Worm (Caenorhabditis elegans) whole organism, L3 larva: Measurements from ENCODE around the gene srh-201.

Experiments used
- ZK546.5 ChIP-seq: sonication (generic microtip); optimal IDR thresholded peaks from 2 replicates; lab custom pipeline; 2017; ENCODE audit warnings: missing biosample characterization, missing genetic modification characterization
- egl-27 ChIP-seq: sonication (generic microtip); optimal IDR thresholded peaks from 4 replicates; lab custom pipeline; 2017; ENCODE audit warnings: missing biosample characterization, missing genetic modification reagents, missing genetic modification characterization
- elt-2 ChIP-seq: sonication (generic microtip); optimal IDR thresholded peaks from 2 replicates; lab custom pipeline; 2016; ENCODE audit warnings: missing genetic modification reagents, mild to moderate bottlenecking, missing genetic modification characterization, missing compliant biosample characterization
- lin-39 ChIP-seq: fragments of 150-350 bp; optimal IDR thresholded peaks from 2 replicates; lab custom pipeline; 2018; ENCODE audit warnings: missing biosample characterization, missing genetic modification reagents, missing genetic modification characterization
- nhr-12 ChIP-seq: fragments of 150-350 bp; optimal IDR thresholded peaks from 2 replicates; lab custom pipeline; 2014; ENCODE audit warnings: missing biosample characterization, missing genetic modification characterization
- nhr-28 ChIP-seq: fragments of 150-350 bp; optimal IDR thresholded peaks from 2 replicates; lab custom pipeline; 2014; ENCODE audit warnings: missing biosample characterization, missing genetic modification characterization
- pha-4 ChIP-seq: fragments of 150-350 bp; optimal IDR thresholded peaks from 2 replicates; lab custom pipeline; 2014; ENCODE audit warnings: missing biosample characterization, missing genetic modification reagents, missing genetic modification characterization
- snpc-4 ChIP-seq: fragments of 150-350 bp; optimal IDR thresholded peaks from 2 replicates; lab custom pipeline; 2014; ENCODE audit warnings: missing biosample characterization, missing genetic modification characterization
- ztf-11 ChIP-seq: fragments of 150-350 bp; optimal IDR thresholded peaks from 2 replicates; lab custom pipeline; 2014; ENCODE audit warnings: missing biosample characterization, missing genetic modification characterization
- ztf-4 ChIP-seq: fragments of 150-350 bp; optimal IDR thresholded peaks from 2 replicates; lab custom pipeline; 2014; ENCODE audit warnings: missing biosample characterization, missing genetic modification characterization

DNA sequence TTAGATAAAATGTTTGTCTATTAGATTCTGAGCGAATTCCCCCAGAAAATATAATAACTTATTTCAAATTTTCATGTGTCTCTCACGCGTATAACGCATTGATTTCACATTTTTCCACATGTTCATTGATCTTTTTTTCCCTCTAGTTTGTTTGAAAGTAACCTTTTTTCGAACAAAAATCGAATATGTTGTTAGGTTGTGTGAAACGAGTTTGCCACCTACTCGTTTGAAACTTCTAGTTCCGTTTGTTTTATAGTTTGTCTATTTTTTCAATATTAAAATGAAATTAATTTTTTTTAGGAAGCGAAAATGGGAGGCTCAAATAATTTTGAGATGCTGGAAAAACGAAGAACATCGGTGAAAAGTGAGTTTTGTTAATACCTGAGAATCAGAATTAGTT is 16.6 kb upstream of the srh-201 start, which contains the start of gene C25E10.5:
- TF ChIP-seq elt-2 (tag; lab: Kevin White, UChicago) (no peak), pha-4 (tag; lab: Kevin White, UChicago) (no peak), ZK546.5 (no peak), nhr-12 (tag; lab: Kevin White, UChicago) (no peak), lin-39 (tag; lab: Kevin White, UChicago) (no peak), ztf-4 (no peak), nhr-28 (no peak), ztf-11 (tag; lab: Kevin White, UChicago) (no peak), snpc-4 (no peak), egl-27 (tag; lab: Kevin White, UChicago) (no peak)
